Fruit fly (Drosophila melanogaster): ENCODE measurements around the gene ImpE1.

Gene ImpE1

DNA sequence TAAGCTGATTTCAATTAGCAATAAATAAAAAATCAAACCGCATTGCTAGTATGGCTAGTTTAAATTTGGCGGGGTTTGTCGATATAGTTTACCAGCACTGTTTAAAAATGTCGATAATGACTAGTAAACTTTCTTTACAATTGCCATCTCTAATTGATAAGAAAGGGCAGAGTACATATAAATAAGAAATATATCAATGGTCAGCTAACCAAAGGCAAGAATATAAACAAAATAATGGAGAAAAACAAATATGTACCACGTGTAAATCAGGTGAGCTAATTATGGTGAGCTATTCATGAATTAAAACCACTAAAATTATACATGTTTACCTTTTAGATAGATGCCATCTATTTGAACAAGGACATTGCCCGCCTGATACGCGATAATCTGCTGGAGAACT lies 33.3 kb upstream of the ImpE1 start, which contains the start of gene Pex2:
TSS of gene Pex2 (plus strand) at position 131 of the 400 bp plus-strand sequence.
- TF ChIP-seq rn (GFP tag; IDR thresholded peaks at IDR 0.05) (no peak), gl (tag; optimal IDR thresholded peaks at IDR 0.05) (no peak), CG13204 (GFP tag; optimal IDR thresholded peaks at IDR 0.05) (no peak), EcR (GFP tag; optimal IDR thresholded peaks at IDR 0.05) (no peak), CG10348 (GFP tag; IDR thresholded peaks at IDR 0.05) (no peak), CG34367 (tag; optimal IDR thresholded peaks at IDR 0.05) (no peak), Snoo (tag; optimal IDR thresholded peaks at IDR 0.05) (no peak), CG8301 (tag; optimal IDR thresholded peaks at IDR 0.05) (peak; percentile 6), CG14655 (GFP tag; optimal IDR thresholded peaks at IDR 0.05) (no peak), CG32121 (GFP tag; IDR thresholded peaks at IDR 0.05) (peak; percentile 18; the same call in 1 of the 2 replicates), CG17806 (tag; optimal IDR thresholded peaks at IDR 0.05) (no peak), CG8159 (tag; optimal IDR thresholded peaks at IDR 0.05) (peak; percentile 16), D1 (tag; optimal IDR thresholded peaks at IDR 0.05) (no peak), CG15710 (tag; optimal IDR thresholded peaks at IDR 0.05) (no peak), CG4496 (GFP tag; IDR thresholded peaks at IDR 0.05) (0 out of 3 replicates have a peak, but pooled peaks have one; percentile 13), Pif1B (GFP tag; optimal IDR thresholded peaks at IDR 0.05) (no peak), CG12605 (GFP tag; IDR thresholded peaks at IDR 0.05) (no peak), CG9948 (tag; optimal IDR thresholded peaks at IDR 0.05) (no peak), Ets98B (GFP tag; IDR thresholded peaks at IDR 0.05) (no peak), Pif1A (GFP tag; optimal IDR thresholded peaks at IDR 0.05) (peak; percentile 10), fd96Ca (GFP tag; IDR thresholded peaks at IDR 0.05) (no peak)

- TF ChIP-seq CG4496 (GFP tag; IDR thresholded peaks at IDR 0.05) (peak; percentile 44; the same call in 2 of the 3 replicates), CG15710 (tag; optimal IDR thresholded peaks at IDR 0.05) (peak; percentile 44), CG34367 (tag; optimal IDR thresholded peaks at IDR 0.05) (peak; percentile 49), CG12605 (GFP tag; IDR thresholded peaks at IDR 0.05) (no peak), CG17806 (tag; optimal IDR thresholded peaks at IDR 0.05) (peak; percentile 38), EcR (GFP tag; optimal IDR thresholded peaks at IDR 0.05) (no peak), gl (tag; optimal IDR thresholded peaks at IDR 0.05) (no peak), Pif1A (GFP tag; optimal IDR thresholded peaks at IDR 0.05) (peak; percentile 68), CG8159 (tag; optimal IDR thresholded peaks at IDR 0.05) (peak; percentile 57), CG9948 (tag; optimal IDR thresholded peaks at IDR 0.05) (no peak), CG14655 (GFP tag; optimal IDR thresholded peaks at IDR 0.05) (no peak), CG32121 (GFP tag; IDR thresholded peaks at IDR 0.05) (no peak), CG10348 (GFP tag; IDR thresholded peaks at IDR 0.05) (no peak), Pif1B (GFP tag; optimal IDR thresholded peaks at IDR 0.05) (no peak), CG8301 (tag; optimal IDR thresholded peaks at IDR 0.05) (peak; percentile 28), Ets98B (GFP tag; IDR thresholded peaks at IDR 0.05) (no peak), rn (GFP tag; IDR thresholded peaks at IDR 0.05) (no peak), CG13204 (GFP tag; optimal IDR thresholded peaks at IDR 0.05) (no peak), fd96Ca (GFP tag; IDR thresholded peaks at IDR 0.05) (no peak), D1 (tag; optimal IDR thresholded peaks at IDR 0.05) (no peak), Snoo (tag; optimal IDR thresholded peaks at IDR 0.05) (peak; percentile 26)
Observed at dm6 chr3L:8340264-8341095, 31.7 kb upstream of the ImpE1 start, which contains the start of the genes Prim1 and CG7083. Gene Prim1, plus strand, starts transcription at chr3L:8340314. Gene CG7083, plus strand, starts transcription at chr3L:8340785.

dm6 chr3L:8345182-8345581 lies 27.0 kb upstream of the ImpE1 start:
- no peak for TF ChIP-seq CG13204 (GFP tag; optimal IDR thresholded peaks at IDR 0.05)
- TF ChIP-seq EcR (GFP tag; optimal IDR thresholded peaks at IDR 0.05), result no peak
- TF ChIP-seq fd96Ca (GFP tag; IDR thresholded peaks at IDR 0.05), result no peak
- no peak for TF ChIP-seq CG17806 (tag; optimal IDR thresholded peaks at IDR 0.05)
- no peak for TF ChIP-seq CG32121 (GFP tag; IDR thresholded peaks at IDR 0.05)
- TF ChIP-seq gl (tag; optimal IDR thresholded peaks at IDR 0.05), result no peak
- TF ChIP-seq Pif1A (GFP tag; optimal IDR thresholded peaks at IDR 0.05), result no peak
- no peak for TF ChIP-seq Ets98B (GFP tag; IDR thresholded peaks at IDR 0.05)
- TF ChIP-seq CG14655 (GFP tag; optimal IDR thresholded peaks at IDR 0.05), result no peak
- TF ChIP-seq CG8159 (tag; optimal IDR thresholded peaks at IDR 0.05), result no peak
- no peak for TF ChIP-seq CG8301 (tag; optimal IDR thresholded peaks at IDR 0.05)
- no peak for TF ChIP-seq CG4496 (GFP tag; IDR thresholded peaks at IDR 0.05)
- TF ChIP-seq CG9948 (tag; optimal IDR thresholded peaks at IDR 0.05), result no peak
- TF ChIP-seq D1 (tag; optimal IDR thresholded peaks at IDR 0.05), result no peak

DNA sequence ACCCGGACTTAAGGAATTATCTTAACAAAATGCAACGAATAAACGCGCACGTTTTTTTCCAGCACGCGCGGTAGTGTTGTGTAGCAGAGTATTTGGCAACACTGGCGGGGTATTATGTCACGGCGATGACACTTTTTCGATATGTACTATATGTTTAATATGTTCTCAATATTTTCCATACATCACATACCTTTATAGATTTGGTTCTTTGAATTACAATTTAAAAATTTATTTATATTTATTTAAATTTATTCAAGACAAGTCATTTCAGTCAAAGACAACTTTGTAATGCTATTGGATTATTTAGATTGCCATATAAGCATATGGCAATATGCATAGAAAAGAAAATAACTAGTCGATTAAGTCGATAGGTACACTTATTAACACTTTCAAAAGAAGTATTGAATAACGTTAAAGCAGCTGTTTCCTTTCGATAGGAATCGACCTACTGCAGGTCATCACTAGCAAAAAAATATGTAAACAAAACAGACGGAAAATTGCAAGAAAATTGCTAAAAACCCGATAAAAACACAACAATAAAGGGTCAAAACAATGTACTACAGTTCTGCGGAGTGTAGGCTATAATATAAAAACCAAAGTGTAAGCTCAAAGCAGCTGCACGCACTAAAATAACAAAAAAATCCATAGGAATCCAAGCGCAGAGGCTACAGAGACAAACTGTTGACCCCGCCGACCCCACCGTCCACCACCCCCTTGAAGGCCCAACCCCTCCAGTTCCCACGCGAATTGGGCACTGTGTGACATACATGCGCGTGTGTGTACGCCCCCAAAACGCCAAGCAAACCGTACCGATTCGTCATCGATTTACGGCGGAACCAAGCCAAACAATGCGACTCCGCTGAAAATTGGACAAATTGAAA lies 25.9 kb upstream of the ImpE1 start, which contains the start of the genes CG7182 and GAPcenA:
TSS of gene CG7182 (minus strand) at position 283 of the 881 bp plus-strand sequence.
TSS of gene GAPcenA (plus strand) at position 462 of the 881 bp plus-strand sequence.
- no peak; the same call in 1 of the 3 replicates for TF ChIP-seq fd96Ca (GFP tag; IDR thresholded peaks at IDR 0.05)
- TF ChIP-seq CG17806 (tag; optimal IDR thresholded peaks at IDR 0.05), result peak; percentile 63
- TF ChIP-seq D1 (tag; optimal IDR thresholded peaks at IDR 0.05), result no peak
- no peak for TF ChIP-seq CG12605 (GFP tag; IDR thresholded peaks at IDR 0.05)
- TF ChIP-seq CG34367 (tag; optimal IDR thresholded peaks at IDR 0.05), result peak; percentile 56
- TF ChIP-seq CG10348 (GFP tag; IDR thresholded peaks at IDR 0.05), result no peak
- no peak for TF ChIP-seq CG8301 (tag; optimal IDR thresholded peaks at IDR 0.05)
- TF ChIP-seq Ets98B (GFP tag; IDR thresholded peaks at IDR 0.05), result peak; percentile 49
- TF ChIP-seq Snoo (tag; optimal IDR thresholded peaks at IDR 0.05), result peak; percentile 76
- TF ChIP-seq gl (tag; optimal IDR thresholded peaks at IDR 0.05), result no peak
- TF ChIP-seq CG14655 (GFP tag; optimal IDR thresholded peaks at IDR 0.05), result no peak
- no peak for TF ChIP-seq Pif1B (GFP tag; optimal IDR thresholded peaks at IDR 0.05)
- peak; percentile 85 for TF ChIP-seq EcR (GFP tag; optimal IDR thresholded peaks at IDR 0.05)
- TF ChIP-seq CG4496 (GFP tag; IDR thresholded peaks at IDR 0.05), result peak; percentile 52; the same call in 1 of the 3 replicates
- 0 out of 2 replicates have a peak, but pooled peaks have one; percentile 11 for TF ChIP-seq rn (GFP tag; IDR thresholded peaks at IDR 0.05)
- TF ChIP-seq CG32121 (GFP tag; IDR thresholded peaks at IDR 0.05), result no peak
- TF ChIP-seq CG9948 (tag; optimal IDR thresholded peaks at IDR 0.05), result peak; percentile 64
- no peak for TF ChIP-seq Pif1A (GFP tag; optimal IDR thresholded peaks at IDR 0.05)
- peak; percentile 80 for TF ChIP-seq CG15710 (tag; optimal IDR thresholded peaks at IDR 0.05)
- TF ChIP-seq CG13204 (GFP tag; optimal IDR thresholded peaks at IDR 0.05), result no peak
- TF ChIP-seq CG8159 (tag; optimal IDR thresholded peaks at IDR 0.05), result peak; percentile 80
